Fruit fly (Drosophila melanogaster) whole organism, embryonic: ENCODE results near the gene aux.

Experiments used
- CG12155 ChIP-seq: fragments of 200-800 bp; sonication (Bioruptor generic); optimal IDR thresholded peaks from 3 replicates; lab custom pipeline; 2016; ENCODE audit warnings: missing biosample characterization, missing genetic modification characterization
- CG12219 ChIP-seq: fragments of 200-800 bp; sonication (Bioruptor generic); optimal IDR thresholded peaks from 3 replicates; lab custom pipeline; 2018; ENCODE audit warnings: missing biosample characterization, mild to moderate bottlenecking, missing genetic modification characterization
- CG12769 ChIP-seq: fragments of 200-800 bp; sonication (Bioruptor generic); optimal IDR thresholded peaks from 2 replicates; lab custom pipeline; 2019; ENCODE audit warnings: missing biosample characterization, mild to moderate bottlenecking, missing genetic modification characterization, moderate library complexity
- CG13287 ChIP-seq: fragments of 200-800 bp; sonication (Bioruptor generic); IDR thresholded peaks from 2 replicates; pipeline ENCODE4 v1.3.6; 2022; ENCODE audit warnings: missing biosample characterization, missing genetic modification characterization; ENCODE audit not compliant: partially characterized antibody
- CG14014 ChIP-seq: fragments of 200-800 bp; sonication (Bioruptor generic); IDR thresholded peaks from 2 replicates; pipeline ENCODE4 v1.3.6; 2022; ENCODE audit warnings: missing biosample characterization, missing genetic modification characterization
- CG15601 ChIP-seq: fragments of 200-800 bp; sonication (Bioruptor generic); optimal IDR thresholded peaks from 3 replicates; lab custom pipeline; 2019; ENCODE audit warnings: missing biosample characterization, mild to moderate bottlenecking, missing genetic modification characterization, moderate library complexity
- CG16813 ChIP-seq: fragments of 200-800 bp; sonication (Bioruptor generic); IDR thresholded peaks from 3 replicates; pipeline ENCODE4 v1.3.6; 2022; ENCODE audit warnings: missing biosample characterization, missing genetic modification characterization; ENCODE audit not compliant: partially characterized antibody
- CG18011 ChIP-seq: fragments of 200-800 bp; sonication (Bioruptor generic); optimal IDR thresholded peaks from 2 replicates; lab custom pipeline; 2017; ENCODE audit warnings: missing biosample characterization, missing genetic modification characterization, mild to moderate bottlenecking, moderate library complexity, missing genotype
- CG2129 ChIP-seq: fragments of 200-800 bp; sonication (Bioruptor generic); IDR thresholded peaks from 2 replicates; pipeline ENCODE4 v1.3.6; 2022; ENCODE audit warnings: missing biosample characterization, missing genetic modification characterization; ENCODE audit not compliant: partially characterized antibody
- CG2712 ChIP-seq: fragments of 200-800 bp; optimal IDR thresholded peaks from 3 replicates; lab custom pipeline; 2019; ENCODE audit warnings: missing biosample characterization, mild to moderate bottlenecking, missing genetic modification characterization, moderate library complexity
- CG30020 ChIP-seq: fragments of 200-800 bp; optimal IDR thresholded peaks from 2 replicates; lab custom pipeline; 2019; ENCODE audit warnings: missing biosample characterization, mild to moderate bottlenecking, missing genetic modification characterization, moderate library complexity
- CG3281 ChIP-seq: fragments of 200-800 bp; sonication (Bioruptor generic); optimal IDR thresholded peaks from 3 replicates; lab custom pipeline; 2017; ENCODE audit warnings: missing biosample characterization, mild to moderate bottlenecking, missing genetic modification characterization
- CG34224 ChIP-seq: fragments of 200-800 bp; sonication (Bioruptor generic); IDR thresholded peaks from 3 replicates; pipeline ENCODE4 v1.3.6; 2022; ENCODE audit warnings: missing biosample characterization, missing genetic modification characterization; ENCODE audit not compliant: partially characterized antibody
- CG6765 ChIP-seq: fragments of 200-800 bp; sonication (Bioruptor generic); optimal IDR thresholded peaks from 3 replicates; lab custom pipeline; 2017; ENCODE audit warnings: missing biosample characterization, mild to moderate bottlenecking, missing genetic modification characterization
- CG6854 ChIP-seq: fragments of 200-800 bp; sonication (Bioruptor generic); optimal IDR thresholded peaks from 3 replicates; lab custom pipeline; 2017; ENCODE audit warnings: missing biosample characterization, mild to moderate bottlenecking, missing genetic modification characterization
- CG7987 ChIP-seq: fragments of 200-800 bp; sonication (Bioruptor generic); optimal IDR thresholded peaks from 2 replicates; lab custom pipeline; 2018; ENCODE audit warnings: missing biosample characterization, mild to moderate bottlenecking, missing genetic modification characterization, moderate library complexity
- CG8944 ChIP-seq: fragments of 200-800 bp; sonication (Bioruptor generic); optimal IDR thresholded peaks from 3 replicates; lab custom pipeline; 2016; ENCODE audit warnings: missing biosample characterization, missing genetic modification characterization
- D19A ChIP-seq: fragments of 200-800 bp; optimal IDR thresholded peaks from 3 replicates; lab custom pipeline; 2019; ENCODE audit warnings: missing biosample characterization, mild to moderate bottlenecking, missing genetic modification characterization, moderate library complexity
- Dp ChIP-seq: fragments of 200-800 bp; sonication (Bioruptor generic); optimal IDR thresholded peaks from 2 replicates; lab custom pipeline; 2018; ENCODE audit warnings: missing biosample characterization, mild to moderate bottlenecking, missing genetic modification characterization, moderate library complexity
- E2f1 ChIP-seq: fragments of 200-800 bp; sonication (Bioruptor generic); IDR thresholded peaks from 2 replicates; pipeline ENCODE4 v1.3.6; 2022; ENCODE audit warnings: missing biosample characterization, missing genetic modification characterization
- HLH3B ChIP-seq: fragments of 200-800 bp; sonication (Bioruptor generic); IDR thresholded peaks from 2 replicates; pipeline ENCODE4 v1.3.6; 2022; ENCODE audit warnings: missing biosample characterization, missing genetic modification characterization
- HLHmδ ChIP-seq: fragments of 200-800 bp; sonication (Bioruptor generic); optimal IDR thresholded peaks from 2 replicates; lab custom pipeline; 2018; ENCODE audit warnings: missing biosample characterization, mild to moderate bottlenecking, missing genetic modification characterization, moderate library complexity
- Meics ChIP-seq: fragments of 200-800 bp; sonication (Bioruptor generic); optimal IDR thresholded peaks from 2 replicates; lab custom pipeline; 2017; ENCODE audit warnings: missing biosample characterization, mild to moderate bottlenecking, missing genetic modification characterization
- Mes4 ChIP-seq: fragments of 200-800 bp; sonication (Bioruptor generic); optimal IDR thresholded peaks from 2 replicates; lab custom pipeline; 2016; ENCODE audit warnings: missing biosample characterization, missing genetic modification characterization
- Optix ChIP-seq: fragments of 200-800 bp; sonication (Bioruptor generic); IDR thresholded peaks from 3 replicates; pipeline ENCODE4 v1.3.6; 2022; ENCODE audit warnings: missing biosample characterization, missing genetic modification characterization
- Poxn ChIP-seq: fragments of 200-800 bp; sonication (Bioruptor generic); IDR thresholded peaks from 2 replicates; pipeline ENCODE4 v1.3.6; 2022; ENCODE audit warnings: missing biosample characterization, missing genetic modification characterization
- Sox100B ChIP-seq: fragments of 200-800 bp; sonication (Bioruptor generic); optimal IDR thresholded peaks from 3 replicates; lab custom pipeline; 2018; ENCODE audit warnings: missing biosample characterization, mild to moderate bottlenecking, missing genetic modification characterization
- bbx ChIP-seq: fragments of 200-800 bp; sonication (Bioruptor generic); IDR thresholded peaks from 2 replicates; pipeline ENCODE4 v1.3.6; 2022; ENCODE audit warnings: missing biosample characterization, missing genetic modification characterization; ENCODE audit not compliant: partially characterized antibody
- bcd ChIP-seq: fragments of 200-800 bp; sonication (Bioruptor generic); optimal IDR thresholded peaks from 2 replicates; lab custom pipeline; 2017; ENCODE audit warnings: missing biosample characterization, mild to moderate bottlenecking, missing genetic modification characterization
- esg ChIP-seq: fragments of 200-800 bp; sonication (Bioruptor generic); conservative IDR thresholded peaks from 2 replicates; pipeline ENCODE4 v1.3.6; 2022; ENCODE audit warnings: missing biosample characterization, missing genetic modification characterization
- gfzf ChIP-seq: fragments of 200-800 bp; sonication (Bioruptor generic); optimal IDR thresholded peaks from 2 replicates; lab custom pipeline; 2016; ENCODE audit warnings: missing biosample characterization, mild to moderate bottlenecking, missing genetic modification characterization, moderate library complexity
- ham ChIP-seq: fragments of 200-800 bp; sonication (Bioruptor generic); IDR thresholded peaks from 2 replicates; pipeline ENCODE4 v1.3.6; 2022; ENCODE audit warnings: missing biosample characterization, missing genetic modification characterization
- inv ChIP-seq: fragments of 200-800 bp; sonication (Bioruptor generic); IDR thresholded peaks from 2 replicates; pipeline ENCODE4 v1.3.6; 2022; ENCODE audit warnings: missing biosample characterization, missing genetic modification characterization; ENCODE audit not compliant: partially characterized antibody
- knrl ChIP-seq: fragments of 200-800 bp; sonication (Bioruptor generic); IDR thresholded peaks from 3 replicates; pipeline ENCODE4 v1.3.6; 2022; ENCODE audit warnings: missing biosample characterization, missing genetic modification characterization; ENCODE audit not compliant: partially characterized antibody
- otp ChIP-seq: fragments of 200-800 bp; sonication (Bioruptor generic); IDR thresholded peaks from 3 replicates; pipeline ENCODE4, ENCODE4 v1.3.6; 2022; ENCODE audit warnings: missing biosample characterization, missing genetic modification characterization
- prd ChIP-seq, 3 experiments: fragments of >200 bp in 2 of 3; fragments of 200-800 bp in 1 of 3; sonication (Bioruptor generic) in 1 of 3; optimal IDR thresholded peaks in 2 of 3; IDR thresholded peaks in 1 of 3; 2 replicates in 2 of 3; 3 replicates in 1 of 3; pipeline versions ENCODE4 v1.3.6 to Lab custom; 2017 to 2022; ENCODE audit warnings: missing biosample characterization in 1 of 3, missing genetic modification characterization in 1 of 3
- psq ChIP-seq: fragments of 200-800 bp; sonication (Bioruptor generic); optimal IDR thresholded peaks from 2 replicates; lab custom pipeline; 2017; ENCODE audit warnings: missing biosample characterization, missing genetic modification characterization
- pzg ChIP-seq: fragments of 200-800 bp; sonication (Bioruptor generic); optimal IDR thresholded peaks from 3 replicates; lab custom pipeline; 2018; ENCODE audit warnings: missing biosample characterization, mild to moderate bottlenecking, missing genetic modification characterization, moderate library complexity
- row ChIP-seq: fragments of 200-800 bp; sonication (Bioruptor generic); IDR thresholded peaks from 3 replicates; pipeline ENCODE4 v1.3.6; 2022; ENCODE audit warnings: missing biosample characterization, missing genetic modification characterization
- shn ChIP-seq: fragments of 200-800 bp; sonication (Bioruptor generic); optimal IDR thresholded peaks from 3 replicates; lab custom pipeline; 2016; ENCODE audit warnings: missing biosample characterization, missing genetic modification characterization
- sisA ChIP-seq: fragments of 200-800 bp; sonication (Bioruptor generic); IDR thresholded peaks from 2 replicates; pipeline ENCODE4 v1.3.6; 2022; ENCODE audit warnings: missing biosample characterization, missing genetic modification characterization
- sug ChIP-seq: fragments of 200-800 bp; optimal IDR thresholded peaks from 2 replicates; lab custom pipeline; 2019; ENCODE audit warnings: missing biosample characterization, mild to moderate bottlenecking, missing genetic modification characterization, moderate library complexity
- tll ChIP-seq, 2 experiments: fragments of 200-800 bp in 1 of 2; fragments of >200 bp in 1 of 2; sonication (Bioruptor generic) in 1 of 2; optimal IDR thresholded peaks; 2 replicates each; lab custom pipeline; 2017 to 2019; ENCODE audit warnings: missing biosample characterization in 2 of 2, missing genetic modification characterization in 2 of 2, mild to moderate bottlenecking in 1 of 2, moderate library complexity in 1 of 2
- trem ChIP-seq: fragments of 200-800 bp; optimal IDR thresholded peaks from 3 replicates; lab custom pipeline; 2019; ENCODE audit warnings: missing biosample characterization, mild to moderate bottlenecking, missing genetic modification characterization, moderate library complexity

aux gene

DNA sequence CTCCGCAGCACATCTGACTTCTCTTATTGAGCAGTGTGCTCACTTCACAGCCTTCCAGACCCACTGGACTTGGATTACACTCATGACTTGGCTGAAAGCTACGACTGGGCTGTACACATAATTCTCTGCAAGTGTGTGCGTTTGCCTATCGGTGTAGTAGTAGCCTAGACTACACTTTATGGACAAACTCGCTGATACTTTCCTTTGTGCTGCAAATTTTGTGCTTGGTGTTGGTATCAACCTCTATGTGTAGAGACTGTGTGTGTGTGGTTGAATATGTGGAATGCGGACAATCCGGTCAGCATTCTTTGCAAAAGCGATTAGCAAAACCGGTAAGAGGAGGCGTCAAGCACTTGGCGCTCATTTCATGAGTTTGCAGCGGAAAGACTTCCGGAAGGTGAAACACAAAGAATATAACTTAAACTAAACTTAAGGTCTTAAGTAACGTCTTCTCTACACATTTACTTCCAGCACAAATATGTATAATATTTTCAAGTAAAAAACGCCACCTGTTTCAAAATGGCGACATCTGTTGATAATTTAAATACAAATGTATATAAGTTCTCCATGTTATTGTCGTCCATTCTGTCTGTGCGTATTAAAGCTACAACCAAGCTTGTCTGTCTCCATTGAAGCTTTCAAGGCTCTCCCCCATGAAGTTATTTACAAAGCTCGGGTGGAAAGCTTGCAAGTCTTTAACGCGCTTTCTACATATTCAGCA, 24.6 kb upstream of the aux start (continued):
- no peak for TF ChIP-seq prd (optimal IDR thresholded peaks at IDR 0.05; lab: Kevin White, UChicago)
- TF ChIP-seq prd (GFP tag; IDR thresholded peaks at IDR 0.05; lab: Robert Waterston, UW): no peak
- TF ChIP-seq CG34224 (GFP tag; lab: Robert Waterston, UW): no peak

DNA sequence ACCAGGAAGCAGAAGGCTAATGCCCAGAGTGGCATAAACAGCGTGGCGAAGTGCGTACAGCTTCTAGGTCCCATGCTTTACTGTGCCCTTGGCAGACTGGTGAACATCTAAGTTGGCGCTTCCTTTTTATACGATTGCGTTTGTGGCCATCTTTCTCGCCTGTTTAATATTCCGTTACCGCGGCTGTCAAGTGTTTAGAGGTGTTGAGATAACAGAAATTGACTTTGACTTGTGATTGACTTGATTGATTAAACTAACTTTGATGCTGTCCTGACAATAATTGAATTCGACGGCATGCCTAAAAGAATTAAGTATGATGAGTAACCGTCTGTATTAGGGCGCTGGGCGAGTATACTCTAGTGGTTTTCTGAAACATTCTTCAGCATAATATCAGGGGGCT, 21.4 kb upstream of the aux start, which contains the start of gene Dsk:
TSS of gene Dsk (minus strand) at position 101 of the 400 bp plus-strand sequence.
- TF ChIP-seq sisA (no peak), esg (GFP tag; lab: Robert Waterston, UW) (0 out of 2 replicates have a peak, but pooled peaks have one; percentile 8), CG6854 (GFP tag; lab: Kevin White, UChicago) (no peak)

DNA sequence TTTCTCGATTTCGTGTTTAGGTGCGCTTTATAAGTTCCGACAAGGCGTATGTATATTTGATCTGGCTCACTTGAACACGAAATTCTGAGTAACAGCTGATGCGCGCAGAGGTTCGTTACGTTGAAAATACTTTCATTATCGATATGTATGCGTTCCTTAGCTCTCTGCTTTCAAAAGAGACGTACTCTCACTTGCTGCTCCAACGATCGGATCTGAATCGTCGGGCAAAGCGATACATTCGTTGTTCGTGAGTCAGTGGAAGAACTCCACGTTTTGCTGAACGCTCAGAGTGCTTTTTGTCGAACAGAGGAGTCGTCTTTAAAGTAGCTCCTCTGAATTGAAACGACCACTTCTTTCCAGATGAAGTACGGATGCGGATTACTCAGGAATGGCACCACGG, 14.5 kb upstream of the aux start, which contains the start of gene beta-Man:
TSS of gene beta-Man (plus strand) at position 152 of the 400 bp plus-strand sequence.
- TF ChIP-seq HLHmδ (GFP tag; lab: Kevin White, UChicago): peak; percentile 11
- TF ChIP-seq bbx (GFP tag; lab: Robert Waterston, UW): peak; percentile 54
- TF ChIP-seq CG12769 (tag; lab: Kevin White, UChicago): peak; percentile 35
- peak; percentile 8 for TF ChIP-seq CG2712
- TF ChIP-seq Optix (GFP tag; lab: Robert Waterston, UW): no peak
- TF ChIP-seq CG13287 (GFP tag; lab: Robert Waterston, UW): peak; percentile 47; the same call in 1 of the 2 replicates
- peak; percentile 53 for TF ChIP-seq knrl
- peak; percentile 94 for TF ChIP-seq CG18011 (GFP tag; lab: Kevin White, UChicago)
- TF ChIP-seq Mes4 (GFP tag; lab: Kevin White, UChicago): no peak
- TF ChIP-seq pzg (GFP tag; lab: Kevin White, UChicago): peak; percentile 73
- TF ChIP-seq Sox100B (GFP tag; lab: Kevin White, UChicago): no peak
- TF ChIP-seq psq (GFP tag; lab: Kevin White, UChicago): no peak
- TF ChIP-seq E2f1: no peak
- peak; percentile 84 for TF ChIP-seq CG30020
- TF ChIP-seq CG3281 (GFP tag; lab: Kevin White, UChicago): peak; percentile 4
- TF ChIP-seq tll (GFP tag; optimal IDR thresholded peaks at IDR 0.05; lab: Kevin White, UChicago): no peak
- peak; percentile 36 for TF ChIP-seq sug (tag; lab: Kevin White, UChicago)
- no peak for TF ChIP-seq CG8944 (GFP tag; lab: Kevin White, UChicago)
- no peak for TF ChIP-seq CG12155
- TF ChIP-seq CG2129: 0 out of 2 replicates have a peak, but pooled peaks have one; percentile 22
- peak; percentile 57; the same call in 2 of the 3 replicates for TF ChIP-seq CG16813 (GFP tag; lab: Robert Waterston, UW)
- TF ChIP-seq CG12219 (GFP tag; lab: Kevin White, UChicago): no peak
- no peak for TF ChIP-seq CG14014 (GFP tag; lab: Robert Waterston, UW)
- peak; percentile 1 for TF ChIP-seq CG7987 (GFP tag; lab: Kevin White, UChicago)
- peak; percentile 39; the same call in 1 of the 3 replicates for TF ChIP-seq row (GFP tag; lab: Robert Waterston, UW)
- peak; percentile 43 for TF ChIP-seq Meics
- TF ChIP-seq Dp (GFP tag; lab: Kevin White, UChicago): peak; percentile 27
- no peak for TF ChIP-seq trem (tag; lab: Kevin White, UChicago)
- TF ChIP-seq shn (GFP tag; lab: Kevin White, UChicago): no peak
- TF ChIP-seq ham (GFP tag; lab: Robert Waterston, UW): no peak
- TF ChIP-seq CG15601 (tag; lab: Kevin White, UChicago): no peak
- peak; percentile 22; the same call in 1 of the 2 replicates for TF ChIP-seq inv
- TF ChIP-seq otp: no peak
- TF ChIP-seq Poxn: no peak
- no peak for TF ChIP-seq bcd (GFP tag; lab: Kevin White, UChicago)
- no peak for TF ChIP-seq HLH3B
- peak; percentile 19 for TF ChIP-seq CG6765 (GFP tag; lab: Kevin White, UChicago)
- peak; percentile 66 for TF ChIP-seq gfzf
- TF ChIP-seq D19A (tag; lab: Kevin White, UChicago): peak; percentile 7
